Fruit fly (Drosophila melanogaster): ENCODE data around the gene Prosbeta3.

Prosbeta3 gene

DNA sequence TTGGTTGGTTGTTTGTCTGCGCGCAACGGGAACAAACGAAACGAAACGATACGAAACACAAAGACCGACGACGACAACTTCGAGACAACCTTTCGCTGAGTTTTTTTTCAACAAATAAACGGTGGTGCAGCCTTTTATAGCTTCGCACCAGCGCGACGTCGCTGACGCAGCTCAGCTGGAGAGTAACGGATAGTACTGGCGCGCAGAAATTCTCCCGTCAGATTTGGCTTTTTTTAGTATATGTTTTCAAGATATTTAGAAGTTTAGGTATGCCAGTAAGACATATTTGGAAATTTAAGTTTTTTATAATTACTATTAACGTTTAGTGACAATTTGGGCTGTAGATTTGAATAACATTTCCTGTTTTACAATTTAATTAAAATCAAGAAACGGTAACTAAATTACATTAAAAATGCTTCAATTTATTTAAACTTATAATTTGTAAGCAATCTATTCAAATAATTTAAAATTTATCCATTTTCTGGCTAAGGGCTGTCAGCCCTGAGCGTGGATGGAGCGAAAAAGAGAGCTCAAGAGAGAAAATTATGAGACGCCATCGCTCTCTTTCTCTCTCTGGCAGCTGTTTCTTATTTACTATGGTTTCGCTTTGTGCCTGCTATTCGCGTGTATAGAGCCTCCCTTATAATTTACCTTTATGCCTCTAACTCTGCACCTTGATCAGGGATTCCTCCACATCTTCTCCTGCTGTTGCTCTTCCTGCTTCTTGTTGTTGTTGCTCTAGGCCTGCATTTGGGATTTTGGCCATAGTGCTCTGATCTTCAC is 27.8 kb upstream of the Prosbeta3 start (continued):
- TF ChIP-seq nmo (GFP tag; optimal IDR thresholded peaks at IDR 0.05) (peak; percentile 88), ato (GFP tag; IDR thresholded peaks at IDR 0.05; ENCODE audit: partially characterized antibody) (no peak), HmgD (GFP tag; optimal IDR thresholded peaks at IDR 0.05) (no peak), ham (GFP tag; IDR thresholded peaks at IDR 0.05) (no peak), CG13123 (GFP tag; optimal IDR thresholded peaks at IDR 0.05) (peak; percentile 60), emc (GFP tag; optimal IDR thresholded peaks at IDR 0.05) (no peak), wor (GFP tag; IDR thresholded peaks at IDR 0.05) (peak; percentile 32; the same call in 1 of the 2 replicates), CG12391 (tag; optimal IDR thresholded peaks at IDR 0.05) (peak; percentile 94), jing (GFP tag; optimal IDR thresholded peaks at IDR 0.05) (peak; percentile 14), Myb (GFP tag; optimal IDR thresholded peaks at IDR 0.05) (peak; percentile 72), onecut (GFP tag; IDR thresholded peaks at IDR 0.05) (peak; percentile 60), lola (GFP tag; optimal IDR thresholded peaks at IDR 0.05) (peak in 1 of 3 experiments; percentile 92), CG18599 (GFP tag; optimal IDR thresholded peaks at IDR 0.05) (peak; percentile 89), Camta (GFP tag; optimal IDR thresholded peaks at IDR 0.05) (peak; percentile 49), cwo (GFP tag; optimal IDR thresholded peaks at IDR 0.05) (peak; percentile 81), CTCF (GFP tag; optimal IDR thresholded peaks at IDR 0.05) (peak; percentile 6), CG15269 (tag; optimal IDR thresholded peaks at IDR 0.05) (peak; percentile 89), ERR (GFP tag; optimal IDR thresholded peaks at IDR 0.05) (no peak), knrl (GFP tag; IDR thresholded peaks at IDR 0.05; ENCODE audit: partially characterized antibody) (no peak), HLH4C (GFP tag; IDR thresholded peaks at IDR 0.05; ENCODE audit: partially characterized antibody) (no peak; the same call in 2 of the 3 replicates), CG16863 (GFP tag; optimal IDR thresholded peaks at IDR 0.05) (peak; percentile 25), odd (GFP tag; optimal IDR thresholded peaks at IDR 0.05) (peak; percentile 89), scrt (GFP tag; optimal IDR thresholded peaks at IDR 0.05) (peak; percentile 82), CG2129 (GFP tag; IDR thresholded peaks at IDR 0.05; ENCODE audit: partially characterized antibody) (no peak), chm (GFP tag; IDR thresholded peaks at IDR 0.05) (peak; percentile 84), mld (GFP tag; IDR thresholded peaks at IDR 0.05; ENCODE audit: partially characterized antibody) (no peak), D (optimal IDR thresholded peaks at IDR 0.05) (no peak), D (GFP tag; optimal IDR thresholded peaks at IDR 0.05) (peak; percentile 76), Oaz (GFP tag; IDR thresholded peaks at IDR 0.05) (no peak), Blimp-1 (GFP tag; optimal IDR thresholded peaks at IDR 0.05) (peak; percentile 73), Dp (GFP tag; optimal IDR thresholded peaks at IDR 0.05) (peak; percentile 28), ase (GFP tag; IDR thresholded peaks at IDR 0.05) (0 out of 3 replicates have a peak, but pooled peaks have one; percentile 9), sqz (GFP tag; optimal IDR thresholded peaks at IDR 0.05) (peak; percentile 97), NC2α (GFP tag; optimal IDR thresholded peaks at IDR 0.05) (peak; percentile 56), tup (GFP tag; optimal IDR thresholded peaks at IDR 0.05) (no peak), MESR4 (GFP tag; optimal IDR thresholded peaks at IDR 0.05) (peak; percentile 7), dmrt99B (tag; optimal IDR thresholded peaks at IDR 0.05) (peak; percentile 89), CG18764 (GFP tag; optimal IDR thresholded peaks at IDR 0.05) (peak; percentile 26), stc (GFP tag; IDR thresholded peaks at IDR 0.05) (peak; percentile 31; the same call in 1 of the 2 replicates), sima (GFP tag; optimal IDR thresholded peaks at IDR 0.05) (no peak), CG32532 (GFP tag; IDR thresholded peaks at IDR 0.05) (0 out of 2 replicates have a peak, but pooled peaks have one; percentile 68), Hey (tag; optimal IDR thresholded peaks at IDR 0.05) (peak; percentile 22), Xbp1 (GFP tag; optimal IDR thresholded peaks at IDR 0.05) (peak; percentile 65), oc (tag; optimal IDR thresholded peaks at IDR 0.05) (peak; percentile 58), CG14965 (GFP tag; optimal IDR thresholded peaks at IDR 0.05; ENCODE audit: borderline replicate concordance) (no peak), pum (GFP tag; optimal IDR thresholded peaks at IDR 0.05) (no peak), nerfin-1 (tag; optimal IDR thresholded peaks at IDR 0.05) (peak; percentile 93), HHEX (GFP tag; optimal IDR thresholded peaks at IDR 0.05) (peak; percentile 77)

Data from whole organism, embryonic.